Worm (Caenorhabditis elegans) whole organism, early embryonic: ENCODE data around the gene tmem-258.

ENCODE experiments used
- B0310.2 ChIP-seq: sonication (generic microtip); optimal IDR thresholded peaks from 2 replicates; lab custom pipeline; 2016; ENCODE audit warnings: mild to moderate bottlenecking, missing genetic modification characterization, missing compliant biosample characterization
- F13C5.2 ChIP-seq: sonication (generic microtip); optimal IDR thresholded peaks from 2 replicates; lab custom pipeline; 2017; ENCODE audit warnings: mild to moderate bottlenecking, missing genetic modification characterization, inconsistent platforms, missing compliant biosample characterization
- aly-1 ChIP-seq: sonication (generic microtip); optimal IDR thresholded peaks from 2 replicates; lab custom pipeline; 2016; ENCODE audit warnings: missing genetic modification characterization, missing compliant biosample characterization
- ama-1 ChIP-seq: fragments of 150-350 bp; optimal IDR thresholded peaks from 2 replicates; lab custom pipeline; 2014
- ceh-13 ChIP-seq: fragments of 200-800 bp; sonication (Bioruptor generic); optimal IDR thresholded peaks from 2 replicates; lab custom pipeline; 2018; ENCODE audit warnings: mild to moderate bottlenecking, missing genetic modification characterization, missing compliant biosample characterization
- ceh-36 ChIP-seq: sonication (generic microtip); optimal IDR thresholded peaks from 2 replicates; lab custom pipeline; 2016; ENCODE audit warnings: missing genetic modification characterization, inconsistent platforms, missing compliant biosample characterization
- ets-7 ChIP-seq: sonication (generic microtip); optimal IDR thresholded peaks from 2 replicates; lab custom pipeline; 2016; ENCODE audit warnings: missing genotype, missing genetic modification characterization, missing compliant biosample characterization
- flt-1 ChIP-seq: fragments of 200-800 bp; sonication (Bioruptor generic); IDR thresholded peaks from 2 replicates; pipeline ENCODE4 v1.3.6; 2022; ENCODE audit warnings: missing genetic modification characterization, missing compliant biosample characterization
- hmbx-1 ChIP-seq: sonication (generic microtip); optimal IDR thresholded peaks from 2 replicates; lab custom pipeline; 2016; ENCODE audit warnings: mild to moderate bottlenecking, missing genetic modification characterization, missing compliant biosample characterization
- hmg-4 ChIP-seq: fragments of 200-800 bp; sonication (Bioruptor generic); optimal IDR thresholded peaks from 2 replicates; lab custom pipeline; 2018; ENCODE audit warnings: mild to moderate bottlenecking, missing genetic modification characterization, missing compliant biosample characterization
- hnd-1 ChIP-seq: sonication (generic microtip); optimal IDR thresholded peaks from 2 replicates; lab custom pipeline; 2016; ENCODE audit warnings: missing genetic modification characterization, missing compliant biosample characterization
- pes-1 ChIP-seq: fragments of 200-800 bp; sonication (Bioruptor generic); IDR thresholded peaks from 2 replicates; pipeline ENCODE4 v1.3.6; 2022; ENCODE audit warnings: missing genetic modification reagents, missing genetic modification characterization, missing compliant biosample characterization
- scrt-1 ChIP-seq: fragments of 200-800 bp; sonication (Bioruptor generic); IDR thresholded peaks from 2 replicates; pipeline ENCODE4 v1.3.6; 2022; ENCODE audit warnings: missing genetic modification characterization, missing compliant biosample characterization
- sea-1 ChIP-seq: fragments of 200-800 bp; sonication (Bioruptor generic); conservative IDR thresholded peaks from 2 replicates; pipeline ENCODE4 v1.3.6; 2022; ENCODE audit warnings: missing genetic modification characterization, missing compliant biosample characterization
- tbx-11 ChIP-seq: fragments of 200-800 bp; sonication (Bioruptor generic); IDR thresholded peaks from 2 replicates; pipeline ENCODE4 v1.3.6; 2022; ENCODE audit warnings: missing genetic modification characterization, missing compliant biosample characterization
- tbx-37 ChIP-seq: fragments of 200-800 bp; sonication (Bioruptor generic); conservative IDR thresholded peaks from 2 replicates; pipeline ENCODE4 v1.3.6; 2022; ENCODE audit warnings: missing genetic modification reagents, missing genetic modification characterization, missing compliant biosample characterization
- tra-4 ChIP-seq: sonication (generic microtip); optimal IDR thresholded peaks from 2 replicates; lab custom pipeline; 2017; ENCODE audit warnings: missing genetic modification characterization, missing compliant biosample characterization

Gene tmem-258

ce11 chrV:7065226-7065625 is 2.3 kb downstream of the tmem-258 start, which contains the start of gene Y57E12AR.1:
Gene Y57E12AR.1 (minus strand): TSS chrV:7065326.
- no peak for TF ChIP-seq aly-1 (tag; lab: Kevin White, UChicago)
- TF ChIP-seq tra-4: no peak
- no peak for TF ChIP-seq F13C5.2
- TF ChIP-seq tbx-11: no peak
- TF ChIP-seq ceh-13 (GFP tag; lab: Kevin White, UChicago): no peak
- no peak for TF ChIP-seq hnd-1
- no peak for TF ChIP-seq scrt-1 (GFP tag; lab: Robert Waterston, UW)
- TF ChIP-seq flt-1 (GFP tag; lab: Robert Waterston, UW): no peak

ce11 chrV:7068861-7069260 is 5.9 kb downstream of the tmem-258 start:
- TF ChIP-seq tra-4 (no peak), F13C5.2 (no peak), pes-1 (GFP tag; lab: Robert Waterston, UW) (no peak), aly-1 (tag; lab: Kevin White, UChicago) (no peak), ets-7 (no peak), B0310.2 (tag; lab: Kevin White, UChicago) (no peak), hmg-4 (GFP tag; lab: Kevin White, UChicago) (no peak), hnd-1 (no peak)

DNA sequence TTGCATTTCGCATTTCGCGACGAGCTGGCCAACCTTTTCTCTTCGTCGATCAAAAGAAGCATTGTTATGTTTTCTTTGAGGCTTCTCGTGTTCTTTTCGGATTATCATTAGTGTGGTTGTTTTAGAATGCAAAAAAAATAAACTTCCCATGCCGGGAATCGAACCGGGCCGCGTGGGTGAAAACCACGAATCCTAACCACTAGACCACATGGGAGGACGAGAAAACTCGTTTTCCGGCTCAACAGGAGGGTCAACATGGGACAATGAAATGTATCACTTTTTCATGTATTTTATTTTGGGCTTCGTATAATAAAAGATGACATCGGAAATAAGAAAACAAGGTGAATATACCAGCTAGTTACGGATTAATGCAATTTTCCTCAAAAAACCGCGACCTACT is 6.6 kb downstream of the tmem-258 start:
- TF ChIP-seq ama-1 (lab: Kevin White, UChicago) (no peak), pes-1 (GFP tag; lab: Robert Waterston, UW) (no peak), ceh-36 (tag; lab: Kevin White, UChicago) (no peak), tbx-37 (GFP tag; lab: Robert Waterston, UW) (no peak), ceh-13 (GFP tag; lab: Kevin White, UChicago) (no peak)

DNA sequence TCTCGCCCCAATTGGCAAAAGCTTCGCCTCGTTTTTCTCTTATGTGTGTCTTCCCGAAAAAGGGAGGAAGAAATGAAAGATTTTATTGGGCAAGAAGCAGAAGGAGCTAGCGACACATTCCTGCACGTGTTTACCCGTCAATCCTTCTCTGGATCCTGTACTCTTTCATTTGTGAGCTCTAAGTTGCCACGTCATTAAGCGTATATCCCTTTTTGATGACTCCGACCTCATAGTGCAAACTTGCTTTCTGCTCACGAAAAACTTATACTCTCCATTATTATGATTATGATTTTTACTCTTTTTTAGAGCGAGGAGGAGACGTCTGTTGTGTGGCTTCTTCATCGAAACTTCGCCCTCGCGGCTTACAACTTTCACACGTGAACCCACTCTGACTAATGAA is 9.3 kb downstream of the tmem-258 start, which contains the start of gene F27B10.1:
Gene F27B10.1, plus strand, starts transcription at position 301 of the 400 bp plus-strand sequence.
- no peak for TF ChIP-seq B0310.2 (tag; lab: Kevin White, UChicago)
- TF ChIP-seq hnd-1: no peak
- no peak for TF ChIP-seq aly-1 (tag; lab: Kevin White, UChicago)
- TF ChIP-seq hmg-4 (GFP tag; lab: Kevin White, UChicago): no peak
- TF ChIP-seq tbx-11: no peak
- no peak for TF ChIP-seq sea-1 (GFP tag; lab: Robert Waterston, UW)
- no peak for TF ChIP-seq flt-1 (GFP tag; lab: Robert Waterston, UW)
- TF ChIP-seq scrt-1 (GFP tag; lab: Robert Waterston, UW): no peak
- no peak for TF ChIP-seq ets-7
- no peak for TF ChIP-seq hmbx-1 (tag; lab: Kevin White, UChicago)
- no peak for TF ChIP-seq ceh-13 (GFP tag; lab: Kevin White, UChicago)
- TF ChIP-seq tbx-37 (GFP tag; lab: Robert Waterston, UW): no peak
- no peak for TF ChIP-seq ceh-36 (tag; lab: Kevin White, UChicago)
- no peak for TF ChIP-seq ama-1 (lab: Kevin White, UChicago)
- TF ChIP-seq pes-1 (GFP tag; lab: Robert Waterston, UW): no peak
- no peak for TF ChIP-seq F13C5.2
- TF ChIP-seq tra-4: no peak

DNA sequence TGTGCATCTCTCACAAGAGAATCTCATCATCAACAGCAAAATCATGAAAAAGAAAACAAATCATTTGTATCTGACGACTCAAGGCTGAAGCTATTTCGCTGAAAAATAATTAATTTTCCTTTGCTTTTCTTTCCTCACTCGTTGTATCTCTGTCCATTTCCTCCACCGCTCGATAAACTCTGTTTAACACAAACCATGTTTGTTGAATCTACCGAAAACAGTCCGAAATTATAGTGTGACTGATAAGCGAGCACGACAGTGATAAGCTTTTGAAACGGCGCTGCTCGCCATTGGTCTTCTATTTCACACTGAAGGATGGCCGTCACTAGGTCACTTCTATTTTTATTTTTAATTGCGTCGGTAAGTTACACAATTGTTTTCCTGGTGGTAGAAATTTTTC is 12.7 kb downstream of the tmem-258 start, which contains the start of gene npa-1:
Gene npa-1, plus strand, starts transcription at position 142 of the 400 bp plus-strand sequence.
- TF ChIP-seq F13C5.2 (no peak), B0310.2 (tag; lab: Kevin White, UChicago) (no peak), ceh-36 (tag; lab: Kevin White, UChicago) (no peak), pes-1 (GFP tag; lab: Robert Waterston, UW) (no peak), hnd-1 (no peak), aly-1 (tag; lab: Kevin White, UChicago) (no peak), sea-1 (GFP tag; lab: Robert Waterston, UW) (no peak), ama-1 (lab: Kevin White, UChicago) (no peak), tra-4 (no peak), hmg-4 (GFP tag; lab: Kevin White, UChicago) (no peak), tbx-11 (no peak), scrt-1 (GFP tag; lab: Robert Waterston, UW) (no peak), tbx-37 (GFP tag; lab: Robert Waterston, UW) (no peak), hmbx-1 (tag; lab: Kevin White, UChicago) (no peak), flt-1 (GFP tag; lab: Robert Waterston, UW) (no peak), ceh-13 (GFP tag; lab: Kevin White, UChicago) (no peak), ets-7 (no peak)

ce11 chrV:7076161-7076560 is 13.2 kb downstream of the tmem-258 start:
- TF ChIP-seq ama-1 (lab: Kevin White, UChicago) (no peak), ets-7 (no peak), tbx-37 (GFP tag; lab: Robert Waterston, UW) (no peak), flt-1 (GFP tag; lab: Robert Waterston, UW) (no peak), hnd-1 (no peak), sea-1 (GFP tag; lab: Robert Waterston, UW) (no peak), ceh-36 (tag; lab: Kevin White, UChicago) (no peak), F13C5.2 (no peak), aly-1 (tag; lab: Kevin White, UChicago) (no peak)

DNA sequence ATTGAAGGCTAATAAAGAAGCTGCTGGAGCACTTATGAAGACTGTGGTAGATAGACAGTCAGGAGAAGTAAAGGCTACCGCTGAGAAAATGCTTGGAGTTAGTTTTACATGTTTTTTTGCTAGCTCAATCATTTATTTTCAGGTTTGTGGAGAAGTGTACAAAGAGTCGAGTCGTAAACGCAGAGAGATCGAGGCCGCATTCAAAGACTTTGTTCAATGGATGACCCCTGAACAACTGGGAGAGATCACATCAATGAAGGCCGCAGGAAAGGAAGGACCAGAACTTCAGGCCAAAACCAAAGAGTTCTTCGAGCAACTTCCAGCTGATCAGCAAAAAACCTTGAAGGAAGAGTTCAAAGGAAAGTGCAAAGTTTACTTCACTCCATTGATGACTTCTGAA is 15.8 kb downstream of the tmem-258 start:
- TF ChIP-seq B0310.2 (tag; lab: Kevin White, UChicago) (no peak), hmg-4 (GFP tag; lab: Kevin White, UChicago) (no peak), tbx-37 (GFP tag; lab: Robert Waterston, UW) (no peak), flt-1 (GFP tag; lab: Robert Waterston, UW) (no peak)

DNA sequence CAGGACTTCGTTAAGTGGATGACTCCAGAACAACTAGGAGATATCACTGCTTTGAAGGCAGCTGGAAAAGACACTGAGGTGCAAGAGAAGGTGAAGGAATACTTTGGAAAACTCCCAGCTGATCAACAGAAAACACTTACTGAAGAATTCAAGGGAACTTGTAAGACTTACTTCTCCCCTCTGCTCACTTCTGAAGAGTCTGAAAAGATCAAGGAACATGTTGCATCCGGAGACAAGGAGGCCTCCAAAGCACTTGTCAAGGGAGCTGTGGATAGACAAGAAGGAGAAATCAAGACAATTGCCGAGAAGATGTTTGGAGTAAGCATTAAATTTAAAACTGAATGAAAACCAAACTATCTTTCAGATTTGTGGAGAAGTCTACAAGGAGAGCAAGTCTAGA is 16.4 kb downstream of the tmem-258 start:
- TF ChIP-seq tbx-37 (GFP tag; lab: Robert Waterston, UW): no peak
- no peak for TF ChIP-seq tra-4
- no peak for TF ChIP-seq ets-7
- no peak for TF ChIP-seq F13C5.2
- no peak for TF ChIP-seq pes-1 (GFP tag; lab: Robert Waterston, UW)
